Worm (Caenorhabditis elegans) whole organism, late embryonic: Measurements from ENCODE around the gene lite-1.
A peak's percentile ranks its signal among the peaks of the same experiment; 100 is the strongest.

Source experiments
- F13H6.1 ChIP-seq: sonication (generic microtip); optimal IDR thresholded peaks from 2 replicates; lab custom pipeline; 2016; ENCODE audit warnings: missing genetic modification characterization, missing compliant biosample characterization
- ama-1 ChIP-seq: fragments of 150-350 bp; optimal IDR thresholded peaks from 2 replicates; lab custom pipeline; 2014
- ceh-14 ChIP-seq: sonication (generic microtip); optimal IDR thresholded peaks from 2 replicates; lab custom pipeline; 2016; ENCODE audit warnings: missing genotype, missing genetic modification characterization, missing compliant biosample characterization
- ceh-18 ChIP-seq: sonication (generic microtip); optimal IDR thresholded peaks from 2 replicates; lab custom pipeline; 2016; ENCODE audit warnings: missing genetic modification characterization, missing compliant biosample characterization
- ceh-2 ChIP-seq: sonication (generic microtip); optimal IDR thresholded peaks from 2 replicates; lab custom pipeline; 2016; ENCODE audit warnings: missing genotype, missing genetic modification characterization, missing compliant biosample characterization
- ceh-31 ChIP-seq: sonication (generic microtip); optimal IDR thresholded peaks from 2 replicates; lab custom pipeline; 2016; ENCODE audit warnings: missing genetic modification characterization, missing compliant biosample characterization
- ceh-34 ChIP-seq: sonication (generic microtip); optimal IDR thresholded peaks from 2 replicates; lab custom pipeline; 2016; ENCODE audit warnings: mild to moderate bottlenecking, missing genetic modification characterization, missing compliant biosample characterization
- ceh-45 ChIP-seq: fragments of 200-800 bp; sonication (Bioruptor generic); IDR thresholded peaks from 2 replicates; pipeline ENCODE4 v1.3.6; 2022; ENCODE audit warnings: missing genetic modification reagents, missing genetic modification characterization, missing compliant biosample characterization
- ceh-48 ChIP-seq: sonication (generic microtip); optimal IDR thresholded peaks from 2 replicates; lab custom pipeline; 2016; ENCODE audit warnings: missing genetic modification characterization, inconsistent platforms, missing compliant biosample characterization
- ceh-9 ChIP-seq: sonication (generic microtip); optimal IDR thresholded peaks from 2 replicates; lab custom pipeline; 2016; ENCODE audit warnings: mild to moderate bottlenecking, missing genetic modification characterization, inconsistent platforms, missing compliant biosample characterization
- che-1 ChIP-seq: sonication (generic microtip); optimal IDR thresholded peaks from 2 replicates; lab custom pipeline; 2016; ENCODE audit warnings: mild to moderate bottlenecking, missing genetic modification characterization, missing compliant biosample characterization
- dve-1 ChIP-seq: sonication (generic microtip); optimal IDR thresholded peaks from 2 replicates; lab custom pipeline; 2017; ENCODE audit warnings: antibody characterized with exemption, mild to moderate bottlenecking, missing genetic modification characterization, missing compliant biosample characterization
- elt-2 ChIP-seq: sonication (generic microtip); optimal IDR thresholded peaks from 2 replicates; lab custom pipeline; 2016; ENCODE audit warnings: missing genetic modification reagents, missing genetic modification characterization, missing compliant biosample characterization
- ets-4 ChIP-seq: sonication (generic microtip); optimal IDR thresholded peaks from 2 replicates; lab custom pipeline; 2016; ENCODE audit warnings: missing genetic modification characterization, missing compliant biosample characterization
- fkh-6 ChIP-seq: sonication (generic microtip); optimal IDR thresholded peaks from 2 replicates; lab custom pipeline; 2016; ENCODE audit warnings: missing genetic modification characterization, missing compliant biosample characterization
- gmeb-2 ChIP-seq: sonication (generic microtip); optimal IDR thresholded peaks from 2 replicates; lab custom pipeline; 2016; ENCODE audit warnings: missing genetic modification characterization, inconsistent platforms, missing compliant biosample characterization
- hlh-13 ChIP-seq: fragments of 200-800 bp; sonication (Bioruptor generic); optimal IDR thresholded peaks from 2 replicates; lab custom pipeline; 2018; ENCODE audit warnings: mild to moderate bottlenecking, missing genetic modification characterization, missing compliant biosample characterization
- hlh-15 ChIP-seq: sonication (generic microtip); optimal IDR thresholded peaks from 2 replicates; lab custom pipeline; 2016; ENCODE audit warnings: missing genetic modification characterization, missing compliant biosample characterization
- hlh-6 ChIP-seq: sonication (generic microtip); optimal IDR thresholded peaks from 2 replicates; lab custom pipeline; 2016; ENCODE audit warnings: missing genotype, missing genetic modification characterization, missing compliant biosample characterization
- nfya-1 ChIP-seq: sonication (generic microtip); optimal IDR thresholded peaks from 2 replicates; lab custom pipeline; 2017; ENCODE audit warnings: missing genetic modification characterization, mild to moderate bottlenecking, missing compliant biosample characterization, antibody characterized with exemption, moderate library complexity
- nhr-11 ChIP-seq: fragments of 150-350 bp; optimal IDR thresholded peaks from 2 replicates; lab custom pipeline; 2014; ENCODE audit warnings: missing biosample characterization, missing genetic modification characterization
- odd-2 ChIP-seq: sonication (generic microtip); optimal IDR thresholded peaks from 2 replicates; lab custom pipeline; 2017; ENCODE audit warnings: antibody characterized with exemption, mild to moderate bottlenecking, missing genetic modification characterization, missing compliant biosample characterization
- pax-1 ChIP-seq: fragments of 150-350 bp; optimal IDR thresholded peaks from 2 replicates; lab custom pipeline; 2014; ENCODE audit warnings: missing biosample characterization, missing genetic modification characterization
- pha-2 ChIP-seq: sonication (generic microtip); optimal IDR thresholded peaks from 2 replicates; lab custom pipeline; 2017; ENCODE audit warnings: mild to moderate bottlenecking, missing genetic modification characterization, missing compliant biosample characterization
- pha-4 ChIP-seq: fragments of 150-350 bp; optimal IDR thresholded peaks from 2 replicates; lab custom pipeline; 2018; ENCODE audit warnings: missing biosample characterization, missing genetic modification reagents, missing genetic modification characterization
- pqm-1 ChIP-seq: sonication (generic microtip); optimal IDR thresholded peaks from 2 replicates; lab custom pipeline; 2016; ENCODE audit warnings: missing genetic modification characterization, missing compliant biosample characterization
- pros-1 ChIP-seq: fragments of 150-350 bp; optimal IDR thresholded peaks from 2 replicates; lab custom pipeline; 2014; ENCODE audit warnings: missing biosample characterization, missing genetic modification reagents, missing genetic modification characterization
- ref-2 ChIP-seq: sonication (generic microtip); optimal IDR thresholded peaks from 2 replicates; lab custom pipeline; 2016; ENCODE audit warnings: missing genetic modification characterization, missing compliant biosample characterization
- rnt-1 ChIP-seq: sonication (generic microtip); optimal IDR thresholded peaks from 2 replicates; lab custom pipeline; 2016; ENCODE audit warnings: missing genetic modification characterization, missing compliant biosample characterization
- sox-2 ChIP-seq: fragments of 200-800 bp; sonication (Bioruptor generic); IDR thresholded peaks from 2 replicates; pipeline ENCODE4 v1.3.6; 2022; ENCODE audit warnings: missing genetic modification reagents, missing genetic modification characterization, missing compliant biosample characterization
- syd-9 ChIP-seq: sonication (generic microtip); optimal IDR thresholded peaks from 2 replicates; lab custom pipeline; 2016; ENCODE audit warnings: mild to moderate bottlenecking, missing genetic modification characterization, moderate library complexity, missing compliant biosample characterization
- tbx-2 ChIP-seq: sonication (generic microtip); optimal IDR thresholded peaks from 2 replicates; lab custom pipeline; 2016; ENCODE audit warnings: missing genetic modification characterization, missing compliant biosample characterization
- unc-42 ChIP-seq: sonication (generic microtip); optimal IDR thresholded peaks from 2 replicates; lab custom pipeline; 2016; ENCODE audit warnings: missing genotype, missing genetic modification characterization, missing compliant biosample characterization
- unc-86 ChIP-seq: sonication (generic microtip); optimal IDR thresholded peaks from 2 replicates; lab custom pipeline; 2016; ENCODE audit warnings: missing genetic modification characterization, missing compliant biosample characterization
- zip-5 ChIP-seq: sonication (generic microtip); optimal IDR thresholded peaks from 2 replicates; lab custom pipeline; 2016; ENCODE audit warnings: missing genetic modification characterization, missing compliant biosample characterization
- ztf-16 ChIP-seq: sonication (generic microtip); optimal IDR thresholded peaks from 2 replicates; lab custom pipeline; 2017; ENCODE audit warnings: missing genetic modification characterization, missing compliant biosample characterization

The lite-1 gene

DNA sequence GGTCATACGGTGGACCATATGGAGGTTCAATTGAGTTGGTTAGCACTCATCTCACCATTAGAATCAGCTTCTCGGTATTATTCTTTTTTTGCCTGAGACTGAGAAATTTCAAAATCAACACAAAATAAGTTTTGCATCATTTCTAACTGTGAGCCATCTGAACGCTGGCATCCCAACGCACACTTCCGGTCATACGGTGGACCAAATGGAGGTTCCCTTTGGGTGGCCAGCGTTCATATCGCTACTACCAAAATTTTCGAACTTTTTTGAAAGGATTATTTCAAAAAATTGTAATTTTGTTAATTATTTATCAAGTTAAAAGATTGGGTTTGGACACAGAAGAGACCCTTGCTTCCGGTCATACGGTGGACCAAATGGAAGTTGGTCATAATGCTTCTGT is 22.2 kb upstream of the lite-1 start:
- TF ChIP-seq pros-1 (tag; lab: Kevin White, UChicago) (no peak), tbx-2 (tag; lab: Kevin White, UChicago) (no peak), ceh-9 (no peak), unc-86 (tag; lab: Kevin White, UChicago) (no peak), hlh-6 (tag; lab: Kevin White, UChicago) (no peak), nfya-1 (no peak)

DNA sequence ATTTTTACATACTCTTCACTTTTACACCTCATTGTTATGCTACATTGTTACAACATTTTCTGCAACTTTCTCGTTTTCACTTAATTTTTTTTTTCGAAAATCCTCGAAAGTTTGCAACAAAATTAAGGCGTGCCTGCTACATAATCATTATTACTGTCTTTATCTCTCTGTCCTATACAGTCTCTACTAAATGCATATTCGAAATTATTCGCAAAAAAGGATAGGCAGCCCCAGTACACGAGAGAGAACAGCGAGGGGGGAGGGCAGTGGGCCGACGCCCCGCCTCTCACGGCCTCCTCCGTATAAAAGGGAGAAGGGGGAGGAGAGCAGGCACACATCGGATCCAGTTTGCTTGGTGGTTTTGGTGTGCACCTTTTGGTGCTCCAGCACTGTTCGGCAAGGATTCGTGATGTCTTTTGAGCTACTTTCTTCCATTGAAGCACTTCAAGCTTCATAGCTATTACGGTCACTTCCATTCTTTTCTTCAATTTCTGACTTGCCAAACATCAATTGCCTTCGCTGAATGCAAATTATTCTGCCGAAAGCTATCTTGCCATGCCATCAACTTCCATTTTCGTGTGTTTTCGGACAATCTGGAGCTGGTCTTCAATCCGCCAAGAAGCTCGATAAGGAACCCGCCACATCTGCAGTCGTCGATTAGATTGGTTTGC is 21.5 kb upstream of the lite-1 start:
- peak; percentile 38 for TF ChIP-seq ceh-18 (tag; lab: Kevin White, UChicago)
- TF ChIP-seq pax-1, result no peak
- TF ChIP-seq che-1 (tag; lab: Kevin White, UChicago), result no peak
- peak; percentile 9 for TF ChIP-seq ceh-34 (tag; lab: Kevin White, UChicago)
- peak; percentile 15 for TF ChIP-seq hlh-13
- TF ChIP-seq ama-1 (lab: Kevin White, UChicago), result peak; percentile 83
- TF ChIP-seq ceh-45 (GFP tag; lab: Robert Waterston, UW), result no peak
- TF ChIP-seq fkh-6 (tag; lab: Kevin White, UChicago), result peak; percentile 32
- peak; percentile 21 for TF ChIP-seq nfya-1
- TF ChIP-seq ceh-31 (tag; lab: Kevin White, UChicago), result peak; percentile 54
- TF ChIP-seq zip-5, result no peak
- TF ChIP-seq F13H6.1, result peak; percentile 10
- TF ChIP-seq rnt-1 (tag; lab: Kevin White, UChicago), result peak; percentile 48
- TF ChIP-seq unc-42 (tag; lab: Kevin White, UChicago), result peak; percentile 33
- TF ChIP-seq ref-2, result peak; percentile 53
- no peak for TF ChIP-seq elt-2 (tag; lab: Kevin White, UChicago)
- peak; percentile 16 for TF ChIP-seq dve-1
- peak; percentile 59 for TF ChIP-seq pros-1 (tag; lab: Kevin White, UChicago)
- no peak for TF ChIP-seq pha-2
- TF ChIP-seq gmeb-2 (tag; lab: Kevin White, UChicago), result peak; percentile 37
- peak; percentile 37 for TF ChIP-seq ceh-2 (tag; lab: Kevin White, UChicago)

DNA sequence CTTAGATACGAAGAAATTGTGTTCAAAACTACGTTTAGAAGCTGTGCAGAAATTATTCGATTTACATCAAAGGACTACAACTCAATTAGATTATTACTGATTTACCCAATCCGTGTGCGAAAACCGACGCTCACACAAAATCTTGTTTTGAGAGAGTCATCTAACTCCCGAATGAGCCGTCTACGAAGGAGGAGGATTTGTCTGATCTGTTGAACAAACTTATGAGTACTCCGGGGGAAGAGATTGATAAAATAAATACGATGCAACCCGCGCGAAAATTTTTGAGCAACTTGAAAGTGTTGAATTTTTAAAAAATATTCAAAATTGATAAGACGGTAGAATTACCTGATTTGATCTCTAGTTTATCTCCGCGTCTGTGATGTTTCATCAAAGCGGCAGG is 20.8 kb upstream of the lite-1 start:
- TF ChIP-seq elt-2 (tag; lab: Kevin White, UChicago), result no peak
- no peak for TF ChIP-seq unc-42 (tag; lab: Kevin White, UChicago)
- no peak for TF ChIP-seq ets-4 (tag; lab: Kevin White, UChicago)
- TF ChIP-seq ceh-14 (tag; lab: Kevin White, UChicago), result no peak
- no peak for TF ChIP-seq sox-2 (GFP tag; lab: Robert Waterston, UW)
- TF ChIP-seq pqm-1 (tag; lab: Kevin White, UChicago), result no peak
- TF ChIP-seq ztf-16 (tag; lab: Kevin White, UChicago), result no peak
- TF ChIP-seq syd-9 (tag; lab: Kevin White, UChicago), result no peak
- no peak for TF ChIP-seq pha-4 (tag; lab: Kevin White, UChicago)
- no peak for TF ChIP-seq nhr-11
- no peak for TF ChIP-seq ceh-48 (tag; lab: Kevin White, UChicago)

DNA sequence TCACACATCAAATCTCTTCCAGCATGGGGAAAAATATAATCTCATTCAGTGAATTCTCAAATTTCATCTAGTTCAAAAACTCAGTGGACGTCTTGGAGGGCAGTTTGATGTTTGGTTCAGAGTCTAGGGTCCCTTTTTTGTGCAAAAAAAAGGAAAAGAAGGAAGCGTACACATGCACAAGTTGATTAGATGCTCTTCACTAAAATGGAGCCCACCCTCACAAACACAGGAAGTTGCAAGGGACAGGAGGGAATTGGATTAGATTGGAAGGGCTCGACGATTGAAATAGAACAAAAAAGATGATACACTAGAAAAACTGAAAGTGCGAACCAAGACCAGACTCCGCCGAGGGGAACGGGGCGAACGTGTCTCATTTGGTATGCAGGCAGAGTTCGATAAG is 20.3 kb upstream of the lite-1 start:
- TF ChIP-seq odd-2, result no peak
- peak; percentile 97 for TF ChIP-seq unc-42 (tag; lab: Kevin White, UChicago)
- TF ChIP-seq ceh-31 (tag; lab: Kevin White, UChicago), result peak; percentile 19
- no peak for TF ChIP-seq fkh-6 (tag; lab: Kevin White, UChicago)
- no peak for TF ChIP-seq hlh-15
